Worm (Caenorhabditis elegans) whole organism, dauer: Measurements from ENCODE around the gene pfn-2.

Experiments used
- unc-62 ChIP-seq: sonication (generic microtip); optimal IDR thresholded peaks from 2 replicates; lab custom pipeline; 2017; ENCODE audit warnings: missing biosample characterization, missing genetic modification reagents, missing genetic modification characterization

The pfn-2 gene

ce11 chrX:5303500-5303899 is 50.4 kb downstream of the pfn-2 start, which contains the start of gene ags-3:
ags-3 (minus strand) TSS chrX:5303600.
- no peak for TF ChIP-seq unc-62 (GFP tag; lab: Kevin White, UChicago)
